Worm (Caenorhabditis elegans) whole organism, early embryonic: ENCODE results near the gene srw-94.

Source experiments
- F13C5.2 ChIP-seq: sonication (generic microtip); optimal IDR thresholded peaks from 2 replicates; lab custom pipeline; 2017; ENCODE audit warnings: mild to moderate bottlenecking, missing genetic modification characterization, inconsistent platforms, missing compliant biosample characterization
- aly-1 ChIP-seq: sonication (generic microtip); optimal IDR thresholded peaks from 2 replicates; lab custom pipeline; 2016; ENCODE audit warnings: missing genetic modification characterization, missing compliant biosample characterization
- ama-1 ChIP-seq: fragments of 150-350 bp; optimal IDR thresholded peaks from 2 replicates; lab custom pipeline; 2014
- ceh-13 ChIP-seq: fragments of 200-800 bp; sonication (Bioruptor generic); optimal IDR thresholded peaks from 2 replicates; lab custom pipeline; 2018; ENCODE audit warnings: mild to moderate bottlenecking, missing genetic modification characterization, missing compliant biosample characterization
- flt-1 ChIP-seq: fragments of 200-800 bp; sonication (Bioruptor generic); IDR thresholded peaks from 2 replicates; pipeline ENCODE4 v1.3.6; 2022; ENCODE audit warnings: missing genetic modification characterization, missing compliant biosample characterization
- hmg-4 ChIP-seq: fragments of 200-800 bp; sonication (Bioruptor generic); optimal IDR thresholded peaks from 2 replicates; lab custom pipeline; 2018; ENCODE audit warnings: mild to moderate bottlenecking, missing genetic modification characterization, missing compliant biosample characterization
- hnd-1 ChIP-seq: sonication (generic microtip); optimal IDR thresholded peaks from 2 replicates; lab custom pipeline; 2016; ENCODE audit warnings: missing genetic modification characterization, missing compliant biosample characterization
- scrt-1 ChIP-seq: fragments of 200-800 bp; sonication (Bioruptor generic); IDR thresholded peaks from 2 replicates; pipeline ENCODE4 v1.3.6; 2022; ENCODE audit warnings: missing genetic modification characterization, missing compliant biosample characterization
- tbx-11 ChIP-seq: fragments of 200-800 bp; sonication (Bioruptor generic); IDR thresholded peaks from 2 replicates; pipeline ENCODE4 v1.3.6; 2022; ENCODE audit warnings: missing genetic modification characterization, missing compliant biosample characterization
- tbx-37 ChIP-seq: fragments of 200-800 bp; sonication (Bioruptor generic); conservative IDR thresholded peaks from 2 replicates; pipeline ENCODE4 v1.3.6; 2022; ENCODE audit warnings: missing genetic modification reagents, missing genetic modification characterization, missing compliant biosample characterization

DNA sequence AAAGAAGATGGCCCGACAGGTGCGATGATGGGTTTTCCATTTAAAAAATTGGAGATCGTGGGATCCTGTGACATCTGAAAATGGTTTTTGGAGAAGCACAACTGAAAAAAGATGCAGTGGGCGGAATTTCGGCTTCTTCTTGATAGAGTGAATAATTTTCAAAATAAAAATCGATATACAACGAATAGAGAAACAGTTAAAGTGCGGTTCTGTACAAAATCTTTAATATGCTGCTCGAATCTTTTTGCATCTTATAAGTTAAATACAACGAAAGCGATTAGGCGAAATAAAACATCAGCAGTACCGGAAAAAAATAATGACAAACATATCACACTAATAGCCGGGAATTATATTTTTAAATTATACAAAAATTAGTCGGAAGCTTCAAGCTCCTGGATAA is 7.1 kb upstream of the srw-94 start, which contains the start of gene H06H21.11:
- TF ChIP-seq scrt-1 (no peak), tbx-11 (no peak), flt-1 (GFP tag; lab: Robert Waterston, UW) (no peak), tbx-37 (GFP tag; lab: Robert Waterston, UW) (no peak), ama-1 (no peak), ceh-13 (GFP tag; lab: Kevin White, UChicago) (no peak), F13C5.2 (tag; lab: Kevin White, UChicago) (no peak), hmg-4 (GFP tag; lab: Kevin White, UChicago) (no peak), hnd-1 (tag; lab: Kevin White, UChicago) (no peak), aly-1 (tag; lab: Kevin White, UChicago) (no peak)
